Worm (Caenorhabditis elegans) whole organism, L3 larva: ENCODE data around the gene Y105C5B.11.

Experiments used
- R02D3.7 ChIP-seq: fragments of 150-350 bp; optimal IDR thresholded peaks from 2 replicates; lab custom pipeline; 2014; ENCODE audit warnings: missing biosample characterization, missing genetic modification characterization
- ceh-28 ChIP-seq: fragments of 150-350 bp; optimal IDR thresholded peaks from 2 replicates; lab custom pipeline; 2014; ENCODE audit warnings: missing biosample characterization, missing genetic modification reagents, missing genetic modification characterization
- elt-1 ChIP-seq: fragments of 150-350 bp; optimal IDR thresholded peaks from 2 replicates; lab custom pipeline; 2014; ENCODE audit warnings: missing biosample characterization, missing genetic modification characterization
- elt-2 ChIP-seq: sonication (generic microtip); optimal IDR thresholded peaks from 2 replicates; lab custom pipeline; 2016; ENCODE audit warnings: missing genetic modification reagents, mild to moderate bottlenecking, missing genetic modification characterization, missing compliant biosample characterization
- elt-3 ChIP-seq, 3 experiments: fragments of 150-350 bp in 1 of 3; sonication (generic microtip) in 2 of 3; optimal IDR thresholded peaks; 2 replicates in 2 of 3; 4 replicates in 1 of 3; lab custom pipeline; 2014 to 2017; ENCODE audit warnings: missing biosample characterization in 3 of 3, missing genetic modification characterization in 3 of 3
- fkh-10 ChIP-seq: sonication (generic microtip); optimal IDR thresholded peaks from 2 replicates; lab custom pipeline; 2017; ENCODE audit warnings: missing biosample characterization, missing genetic modification reagents, missing genetic modification characterization
- hmg-11 ChIP-seq: sonication (generic microtip); optimal IDR thresholded peaks from 2 replicates; lab custom pipeline; 2016; ENCODE audit warnings: missing genetic modification characterization, missing compliant biosample characterization
- lin-39 ChIP-seq: fragments of 150-350 bp; optimal IDR thresholded peaks from 2 replicates; lab custom pipeline; 2018; ENCODE audit warnings: missing biosample characterization, missing genetic modification reagents, missing genetic modification characterization
- lsy-12 ChIP-seq: sonication (generic microtip); optimal IDR thresholded peaks from 2 replicates; lab custom pipeline; 2016; ENCODE audit warnings: mild to moderate bottlenecking, missing genetic modification characterization, missing compliant biosample characterization
- mdl-1 ChIP-seq: fragments of 150-350 bp; optimal IDR thresholded peaks from 2 replicates; lab custom pipeline; 2014; ENCODE audit warnings: missing biosample characterization, missing genetic modification characterization
- mml-1 ChIP-seq: fragments of 150-350 bp; sonication (generic microtip); optimal IDR thresholded peaks from 3 replicates; lab custom pipeline; 2014; ENCODE audit warnings: missing biosample characterization, missing genetic modification characterization
- nhr-11 ChIP-seq: fragments of 150-350 bp; optimal IDR thresholded peaks from 2 replicates; lab custom pipeline; 2014; ENCODE audit warnings: missing biosample characterization, missing genetic modification characterization
- nhr-12 ChIP-seq: fragments of 150-350 bp; optimal IDR thresholded peaks from 2 replicates; lab custom pipeline; 2014; ENCODE audit warnings: missing biosample characterization, missing genetic modification characterization
- nhr-23 ChIP-seq: fragments of 150-350 bp; optimal IDR thresholded peaks from 2 replicates; lab custom pipeline; 2014; ENCODE audit warnings: missing biosample characterization, missing genetic modification reagents, missing genetic modification characterization
- nhr-25 ChIP-seq: sonication (generic microtip); optimal IDR thresholded peaks from 2 replicates; lab custom pipeline; 2017; ENCODE audit warnings: missing biosample characterization, missing genetic modification characterization
- nhr-28 ChIP-seq: fragments of 150-350 bp; optimal IDR thresholded peaks from 2 replicates; lab custom pipeline; 2014; ENCODE audit warnings: missing biosample characterization, missing genetic modification characterization
- nhr-43 ChIP-seq: sonication (generic microtip); optimal IDR thresholded peaks from 2 replicates; lab custom pipeline; 2016; ENCODE audit warnings: mild to moderate bottlenecking, missing genetic modification characterization, missing compliant biosample characterization; ENCODE audit not compliant: poor library complexity, severe bottlenecking
- nhr-67 ChIP-seq: fragments of 150-350 bp; optimal IDR thresholded peaks from 2 replicates; lab custom pipeline; 2014; ENCODE audit warnings: missing biosample characterization, missing genetic modification characterization
- nhr-76 ChIP-seq: fragments of 150-350 bp; sonication (generic microtip); optimal IDR thresholded peaks from 5 replicates; lab custom pipeline; 2014; ENCODE audit warnings: missing biosample characterization, missing genetic modification characterization
- pqm-1 ChIP-seq: fragments of 150-350 bp; optimal IDR thresholded peaks from 2 replicates; lab custom pipeline; 2017; ENCODE audit warnings: missing biosample characterization, missing genetic modification characterization, inconsistent platforms
- sea-2 ChIP-seq: fragments of 150-350 bp; sonication (generic microtip); optimal IDR thresholded peaks from 4 replicates; lab custom pipeline; 2014; ENCODE audit warnings: missing biosample characterization, missing genetic modification reagents, missing genetic modification characterization
- skn-1 ChIP-seq: fragments of 150-350 bp; optimal IDR thresholded peaks from 2 replicates; lab custom pipeline; 2014; ENCODE audit warnings: missing biosample characterization, missing genetic modification characterization
- unc-62 ChIP-seq: fragments of 150-350 bp; sonication (generic microtip); optimal IDR thresholded peaks from 4 replicates; lab custom pipeline; 2014; ENCODE audit warnings: missing biosample characterization, missing genetic modification reagents, missing genetic modification characterization
- zag-1 ChIP-seq: fragments of 150-350 bp; optimal IDR thresholded peaks from 2 replicates; lab custom pipeline; 2014; ENCODE audit warnings: missing biosample characterization, missing genetic modification characterization
- ztf-11 ChIP-seq: fragments of 150-350 bp; optimal IDR thresholded peaks from 2 replicates; lab custom pipeline; 2014; ENCODE audit warnings: missing biosample characterization, missing genetic modification characterization

Gene Y105C5B.11

ce11 chrIV:15906059-15906632 lies 35.2 kb downstream of the Y105C5B.11 start, which contains the start of gene srv-15:
TSS of gene srv-15 (plus strand) at chrIV:15906582.
- TF ChIP-seq hmg-11 (tag; lab: Kevin White, UChicago) = no peak

DNA sequence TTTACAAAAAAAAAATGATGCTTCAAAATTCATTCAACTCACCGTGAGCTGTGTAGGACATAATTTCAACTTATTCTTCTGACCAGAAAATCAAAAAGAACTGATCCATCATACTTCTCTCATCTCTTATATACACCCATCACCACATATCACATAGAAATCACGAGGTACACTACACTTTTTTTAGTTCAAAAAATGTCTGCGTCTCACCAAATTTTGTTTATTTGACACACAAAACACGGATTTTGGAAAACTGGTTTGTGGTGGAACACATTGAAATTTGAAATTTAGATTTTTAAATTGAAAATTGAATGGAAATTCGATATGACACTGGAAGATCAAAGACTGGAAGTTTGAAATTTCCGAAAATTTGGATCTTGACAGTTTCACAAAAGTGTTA lies 40.2 kb downstream of the Y105C5B.11 start, which contains the start of gene Y105C5B.5:
Gene Y105C5B.5, minus strand, starts transcription at position 103 of the 400 bp plus-strand sequence.
- TF ChIP-seq zag-1 (tag; lab: Kevin White, UChicago) (no peak), mml-1 (no peak), nhr-23 (tag; lab: Kevin White, UChicago) (peak; percentile 3), nhr-76 (no peak), R02D3.7 (tag; lab: Kevin White, UChicago) (no peak), nhr-28 (no peak), skn-1 (no peak), nhr-67 (no peak), nhr-11 (tag; lab: Kevin White, UChicago) (no peak)
- TF ChIP-seq, all 47 proteins: peak for 1

DNA sequence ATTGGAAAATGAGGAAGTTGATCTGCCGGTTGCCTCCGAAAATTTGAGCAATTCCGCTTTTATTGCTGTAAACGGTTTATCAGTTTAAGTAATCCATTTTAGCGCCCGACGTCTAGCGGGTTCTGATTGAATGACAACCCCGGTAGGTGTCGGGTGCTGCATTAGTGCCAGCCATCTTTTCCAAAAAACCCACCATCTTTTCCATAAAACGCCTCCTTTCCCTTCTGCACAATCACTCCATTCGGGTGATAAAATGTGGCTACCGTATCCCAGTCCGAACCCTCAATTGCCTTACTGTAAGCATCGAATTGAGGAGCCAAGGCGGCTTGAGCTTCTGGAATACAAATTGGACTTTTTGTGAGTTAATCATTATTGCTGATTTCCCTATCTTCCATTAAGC lies 41.1 kb downstream of the Y105C5B.11 start:
- no peak for TF ChIP-seq unc-62 (GFP tag; lab: Kevin White, UChicago)
- no peak for TF ChIP-seq skn-1
- TF ChIP-seq nhr-23 (tag; lab: Kevin White, UChicago) = no peak
- no peak for TF ChIP-seq mml-1
- no peak for TF ChIP-seq nhr-67

ce11 chrIV:15894819-15895218 lies 46.5 kb downstream of the Y105C5B.11 start:
- TF ChIP-seq fkh-10 (GFP tag; lab: Kevin White, UChicago) = no peak
- no peak for TF ChIP-seq elt-2 (tag; lab: Kevin White, UChicago)
- no peak for TF ChIP-seq R02D3.7 (tag; lab: Kevin White, UChicago)
- TF ChIP-seq ceh-28 (tag; lab: Kevin White, UChicago) = no peak
- no peak for TF ChIP-seq nhr-28
- TF ChIP-seq nhr-12 = no peak

DNA sequence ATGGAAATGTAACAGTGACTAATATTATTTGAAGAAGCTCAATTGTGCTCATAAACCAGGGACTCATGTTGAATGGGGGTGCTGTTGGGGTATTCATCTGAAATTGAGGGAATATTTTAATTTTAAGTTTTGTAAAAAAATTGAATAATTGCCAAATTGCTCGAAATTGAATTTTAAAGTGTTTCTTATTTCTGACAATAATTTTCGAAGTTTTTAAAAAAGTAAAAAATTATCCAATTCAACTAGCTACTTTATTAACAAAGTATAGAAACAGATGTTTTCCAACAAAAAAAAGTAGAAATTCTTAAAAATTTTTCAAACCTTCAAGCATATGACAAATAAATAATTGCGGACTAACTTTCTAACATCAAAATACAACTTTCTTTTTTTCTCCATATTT lies 47.2 kb downstream of the Y105C5B.11 start, which contains the start of gene srv-14:
Gene srv-14, minus strand, starts transcription at position 101 of the 400 bp plus-strand sequence.
- TF ChIP-seq sea-2 (GFP tag; lab: Kevin White, UChicago) = no peak
- no peak for TF ChIP-seq ztf-11 (tag; lab: Kevin White, UChicago)
- no peak for TF ChIP-seq zag-1 (tag; lab: Kevin White, UChicago)
- no peak for TF ChIP-seq R02D3.7 (tag; lab: Kevin White, UChicago)
- no peak for TF ChIP-seq mdl-1
- TF ChIP-seq elt-3 (tag; optimal IDR thresholded peaks at IDR 0.05; lab: Kevin White, UChicago) = no peak
- no peak for TF ChIP-seq lin-39 (tag; lab: Kevin White, UChicago)
- TF ChIP-seq pqm-1 (tag; lab: Kevin White, UChicago) = no peak
- TF ChIP-seq nhr-43 (tag; lab: Kevin White, UChicago) = no peak
- no peak for TF ChIP-seq lsy-12 (tag; lab: Kevin White, UChicago)
- TF ChIP-seq elt-1 = no peak
- TF ChIP-seq skn-1 = no peak
- TF ChIP-seq nhr-67 = no peak
- TF ChIP-seq nhr-23 (tag; lab: Kevin White, UChicago) = no peak
- TF ChIP-seq elt-2 (tag; lab: Kevin White, UChicago) = no peak
- no peak for TF ChIP-seq nhr-25 (tag; lab: Kevin White, UChicago)
